Worm (Caenorhabditis elegans) whole organism, young adult: ENCODE results near the gene spsb-1.

Source experiments
- B0035.1 ChIP-seq: sonication (generic microtip); optimal IDR thresholded peaks from 2 replicates; lab custom pipeline; 2016; ENCODE audit warnings: missing genetic modification characterization, mild to moderate bottlenecking, missing compliant biosample characterization, missing genotype, missing genetic modification reagents
- B0336.3 ChIP-seq: fragments of 200-800 bp; sonication (Bioruptor generic); IDR thresholded peaks from 2 replicates; pipeline ENCODE4 v1.3.6; 2022; ENCODE audit warnings: missing genetic modification characterization, missing compliant biosample characterization
- D2030.7 ChIP-seq: fragments of 200-800 bp; sonication (Bioruptor generic); IDR thresholded peaks from 2 replicates; pipeline ENCODE4 v1.3.6; 2022; ENCODE audit warnings: missing genetic modification reagents, missing genetic modification characterization, missing compliant biosample characterization
- F10E7.11 ChIP-seq: sonication (generic microtip); optimal IDR thresholded peaks from 2 replicates; lab custom pipeline; 2017; ENCODE audit warnings: mild to moderate bottlenecking, missing genetic modification characterization, moderate library complexity, missing compliant biosample characterization
- F39B2.1 ChIP-seq: fragments of 200-800 bp; sonication (Bioruptor generic); IDR thresholded peaks from 2 replicates; pipeline ENCODE4 v1.3.6; 2022; ENCODE audit warnings: missing genetic modification reagents, missing genetic modification characterization, missing compliant biosample characterization
- F57C9.4 ChIP-seq: sonication (generic microtip); optimal IDR thresholded peaks from 2 replicates; lab custom pipeline; 2017; ENCODE audit warnings: mild to moderate bottlenecking, missing genetic modification characterization, missing compliant biosample characterization
- T26A5.8 ChIP-seq: sonication (generic microtip); optimal IDR thresholded peaks from 2 replicates; lab custom pipeline; 2016; ENCODE audit warnings: missing genetic modification characterization, missing compliant biosample characterization
- Y53F4B.3 ChIP-seq: fragments of 200-800 bp; sonication (Bioruptor generic); IDR thresholded peaks from 2 replicates; pipeline ENCODE4 v1.3.6; 2022; ENCODE audit warnings: missing genetic modification reagents, missing genetic modification characterization, missing compliant biosample characterization
- Y53G8AR.9 ChIP-seq: fragments of 200-800 bp; sonication (Bioruptor generic); conservative IDR thresholded peaks from 2 replicates; pipeline ENCODE4 v1.3.6; 2022; ENCODE audit warnings: missing genetic modification reagents, missing genetic modification characterization, missing compliant biosample characterization
- Y95B8A.8 ChIP-seq: fragments of 200-800 bp; sonication (Bioruptor generic); IDR thresholded peaks from 2 replicates; pipeline ENCODE4 v1.3.6; 2022; ENCODE audit warnings: missing genetic modification reagents, missing genetic modification characterization, missing compliant biosample characterization
- akir-1 ChIP-seq: fragments of 200-800 bp; sonication (Bioruptor generic); optimal IDR thresholded peaks from 2 replicates; lab custom pipeline; 2018; ENCODE audit warnings: mild to moderate bottlenecking, missing genetic modification characterization, moderate library complexity, missing compliant biosample characterization
- aptf-2 ChIP-seq: fragments of 200-800 bp; sonication (Bioruptor generic); conservative IDR thresholded peaks from 2 replicates; pipeline ENCODE4 v1.3.6; 2022; ENCODE audit warnings: missing genetic modification reagents, missing genetic modification characterization, missing compliant biosample characterization
- atf-7 ChIP-seq: sonication (generic microtip); optimal IDR thresholded peaks from 2 replicates; lab custom pipeline; 2017; ENCODE audit warnings: mild to moderate bottlenecking, missing genetic modification characterization, missing compliant biosample characterization
- bed-2 ChIP-seq: fragments of 200-800 bp; sonication (Bioruptor generic); IDR thresholded peaks from 2 replicates; pipeline ENCODE4 v1.3.6; 2022; ENCODE audit warnings: missing genetic modification reagents, missing genetic modification characterization, missing compliant biosample characterization
- ccch-3 ChIP-seq: fragments of 200-800 bp; sonication (Bioruptor generic); optimal IDR thresholded peaks from 2 replicates; lab custom pipeline; 2018; ENCODE audit warnings: mild to moderate bottlenecking, missing genetic modification characterization, missing compliant biosample characterization
- ceh-79 ChIP-seq: sonication (generic microtip); optimal IDR thresholded peaks from 2 replicates; lab custom pipeline; 2017; ENCODE audit warnings: mild to moderate bottlenecking, missing genetic modification characterization, missing compliant biosample characterization
- dpff-1 ChIP-seq: sonication (generic microtip); optimal IDR thresholded peaks from 2 replicates; lab custom pipeline; 2017; ENCODE audit warnings: mild to moderate bottlenecking, missing genetic modification characterization, missing compliant biosample characterization
- egl-44 ChIP-seq: fragments of 200-800 bp; sonication (Bioruptor generic); IDR thresholded peaks from 2 replicates; pipeline ENCODE4 v1.3.6; 2022; ENCODE audit warnings: missing genetic modification reagents, missing genetic modification characterization, missing compliant biosample characterization
- hlh-26 ChIP-seq: fragments of 200-800 bp; sonication (Bioruptor generic); conservative IDR thresholded peaks from 2 replicates; pipeline ENCODE4 v1.3.6; 2022; ENCODE audit warnings: missing genetic modification reagents, missing genetic modification characterization, missing compliant biosample characterization
- lag-1 ChIP-seq: fragments of 200-800 bp; sonication (Bioruptor generic); IDR thresholded peaks from 2 replicates; pipeline ENCODE4 v1.3.6; 2022; ENCODE audit warnings: missing genetic modification reagents, missing genetic modification characterization, missing compliant biosample characterization
- let-526 ChIP-seq: fragments of 200-800 bp; sonication (Bioruptor generic); IDR thresholded peaks from 2 replicates; pipeline ENCODE4 v1.3.6; 2022; ENCODE audit warnings: missing genetic modification reagents, missing genetic modification characterization, missing compliant biosample characterization
- let-607 ChIP-seq, 2 experiments: fragments of 200-800 bp in 1 of 2; sonication (Bioruptor generic) in 1 of 2; sonication (generic microtip) in 1 of 2; optimal IDR thresholded peaks; 2 replicates each; lab custom pipeline; 2016 to 2018; ENCODE audit warnings: mild to moderate bottlenecking in 2 of 2, missing compliant biosample characterization in 2 of 2, missing genetic modification characterization in 2 of 2, moderate library complexity in 2 of 2, missing genotype in 1 of 2
- lin-26 ChIP-seq: fragments of 200-800 bp; sonication (Bioruptor generic); IDR thresholded peaks from 2 replicates; pipeline ENCODE4 v1.3.6; 2022; ENCODE audit warnings: missing genetic modification reagents, missing genetic modification characterization, missing compliant biosample characterization
- lin-35 ChIP-seq, 3 experiments: fragments of 150-350 bp in 2 of 3; sonication (generic microtip) in 1 of 3; optimal IDR thresholded peaks; 2 replicates each; lab custom pipeline; 2014 to 2018; ENCODE audit warnings: missing biosample characterization in 3 of 3, missing genetic modification characterization in 3 of 3, missing genetic modification reagents in 3 of 3
- lir-1 ChIP-seq: fragments of 200-800 bp; sonication (Bioruptor generic); conservative IDR thresholded peaks from 2 replicates; pipeline ENCODE4 v1.3.6; 2022; ENCODE audit warnings: missing genetic modification reagents, missing genetic modification characterization, missing compliant biosample characterization
- nhr-120 ChIP-seq: fragments of 200-800 bp; sonication (Bioruptor generic); IDR thresholded peaks from 2 replicates; pipeline ENCODE4 v1.3.6; 2022; ENCODE audit warnings: missing genetic modification characterization, missing compliant biosample characterization
- nhr-179 ChIP-seq: sonication (generic microtip); optimal IDR thresholded peaks from 2 replicates; lab custom pipeline; 2016; ENCODE audit warnings: mild to moderate bottlenecking, missing genetic modification characterization, missing compliant biosample characterization
- nhr-27 ChIP-seq: fragments of 200-800 bp; sonication (Bioruptor generic); optimal IDR thresholded peaks from 2 replicates; lab custom pipeline; 2018; ENCODE audit warnings: mild to moderate bottlenecking, missing genetic modification characterization, moderate library complexity, missing compliant biosample characterization
- pbrm-1 ChIP-seq: fragments of 200-800 bp; sonication (Bioruptor generic); IDR thresholded peaks from 2 replicates; pipeline ENCODE4 v1.3.6; 2022; ENCODE audit warnings: missing genetic modification reagents, missing genetic modification characterization, missing compliant biosample characterization
- repo-1 ChIP-seq: sonication (generic microtip); optimal IDR thresholded peaks from 2 replicates; lab custom pipeline; 2017; ENCODE audit warnings: mild to moderate bottlenecking, missing genetic modification characterization, missing compliant biosample characterization
- rpc-1 ChIP-seq, 2 experiments: fragments of 150-350 bp in 1 of 2; sonication (generic microtip) in 1 of 2; optimal IDR thresholded peaks; 2 replicates each; lab custom pipeline; 2014 to 2018; ENCODE audit warnings: missing biosample characterization in 1 of 2, missing genetic modification characterization in 1 of 2, missing genetic modification reagents in 1 of 2, missing genotype in 1 of 2
- snpc-1.3 ChIP-seq: sonication (generic microtip); optimal IDR thresholded peaks from 2 replicates; lab custom pipeline; 2017; ENCODE audit warnings: missing genetic modification characterization, mild to moderate bottlenecking, missing compliant biosample characterization, antibody characterized with exemption, moderate library complexity, missing genotype, missing genetic modification reagents; ENCODE audit not compliant: insufficient read depth
- snpc-3.4 ChIP-seq: sonication (generic microtip); optimal IDR thresholded peaks from 2 replicates; lab custom pipeline; 2017; ENCODE audit warnings: missing genetic modification characterization, mild to moderate bottlenecking, missing compliant biosample characterization, antibody characterized with exemption, moderate library complexity, missing genotype, missing genetic modification reagents
- sptf-2 ChIP-seq: fragments of 200-800 bp; sonication (Bioruptor generic); optimal IDR thresholded peaks from 2 replicates; lab custom pipeline; 2018; ENCODE audit warnings: mild to moderate bottlenecking, missing genetic modification characterization, missing compliant biosample characterization
- zim-3 ChIP-seq: sonication (generic microtip); optimal IDR thresholded peaks from 2 replicates; lab custom pipeline; 2017; ENCODE audit warnings: mild to moderate bottlenecking, missing genetic modification characterization, moderate library complexity, missing compliant biosample characterization
- ztf-28 ChIP-seq: fragments of 200-800 bp; sonication (Bioruptor generic); IDR thresholded peaks from 2 replicates; pipeline ENCODE4 v1.3.6; 2022; ENCODE audit warnings: missing genetic modification reagents, missing genetic modification characterization, missing compliant biosample characterization

Gene spsb-1

DNA sequence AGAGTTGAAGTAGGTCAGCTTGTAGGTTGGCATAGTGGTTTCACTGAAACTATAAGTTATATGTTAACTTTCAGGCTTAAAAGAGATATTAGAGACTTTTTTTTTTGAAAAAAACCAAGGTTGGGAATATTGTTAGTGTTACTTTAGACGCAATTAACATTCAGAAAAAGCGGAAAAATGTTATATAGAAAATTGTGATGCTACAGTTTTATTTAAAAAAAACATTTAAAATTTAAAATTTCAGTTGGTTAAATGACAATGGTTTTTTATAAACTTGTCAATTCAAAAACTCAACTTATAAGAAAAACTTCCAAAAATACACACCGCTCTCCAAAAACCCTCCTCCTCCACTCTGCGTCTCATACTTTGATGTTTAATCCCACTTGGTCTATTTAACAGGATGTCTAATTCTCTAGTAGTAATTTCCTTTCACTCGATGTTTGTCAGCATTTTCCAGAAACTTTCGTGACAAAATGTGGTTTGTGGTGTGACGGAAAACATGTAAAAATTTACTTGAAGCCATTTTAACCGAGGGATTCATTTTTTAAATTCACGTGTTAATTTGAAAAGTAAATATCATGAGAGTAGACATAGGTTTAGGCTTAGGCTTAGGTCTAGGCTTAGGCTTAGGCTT, 21.5 kb upstream of the spsb-1 start, which contains the start of gene gst-31:
Gene gst-31, minus strand, starts transcription at position 51 of the 634 bp plus-strand sequence.
- TF ChIP-seq ceh-79 (no peak), B0035.1 (no peak), nhr-120 (GFP tag; lab: Robert Waterston, UW) (no peak), dpff-1 (tag; lab: Kevin White, UChicago) (no peak), pbrm-1 (GFP tag; lab: Robert Waterston, UW) (no peak)
- TF ChIP-seq, all 124 proteins: peak for 0

DNA sequence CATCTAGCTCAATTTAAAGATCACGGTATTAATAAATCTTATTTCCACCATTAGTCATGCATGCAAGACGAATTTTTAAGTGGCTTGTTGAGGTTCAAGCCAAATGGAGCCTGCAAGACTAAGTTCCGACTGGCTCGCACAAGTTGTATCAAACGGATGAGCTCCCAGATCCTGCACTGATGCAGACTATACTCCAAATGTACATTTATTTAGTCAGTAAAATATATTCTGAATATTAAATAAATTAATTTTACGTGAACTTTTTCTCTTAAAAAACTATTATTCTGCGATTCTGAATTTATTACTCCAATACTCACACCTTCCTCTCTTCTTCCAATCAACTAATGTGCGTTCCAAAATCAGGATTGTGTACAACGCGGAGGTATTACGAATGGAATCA, 20.9 kb upstream of the spsb-1 start, which contains the start of gene Y53F4B.36:
Gene Y53F4B.36, plus strand, starts transcription at position 301 of the 400 bp plus-strand sequence.
- TF ChIP-seq ccch-3 (no peak), sptf-2 (GFP tag; lab: Kevin White, UChicago) (no peak), zim-3 (tag; lab: Kevin White, UChicago) (no peak), aptf-2 (GFP tag; lab: Robert Waterston, UW) (no peak), B0336.3 (GFP tag; lab: Robert Waterston, UW) (no peak), F57C9.4 (no peak), hlh-26 (GFP tag; lab: Robert Waterston, UW) (no peak), Y53G8AR.9 (GFP tag; lab: Robert Waterston, UW) (no peak), egl-44 (GFP tag; lab: Robert Waterston, UW) (no peak), F10E7.11 (no peak), T26A5.8 (tag; lab: Kevin White, UChicago) (no peak), akir-1 (GFP tag; lab: Kevin White, UChicago) (no peak), snpc-1.3 (tag; lab: Kevin White, UChicago) (no peak)

DNA sequence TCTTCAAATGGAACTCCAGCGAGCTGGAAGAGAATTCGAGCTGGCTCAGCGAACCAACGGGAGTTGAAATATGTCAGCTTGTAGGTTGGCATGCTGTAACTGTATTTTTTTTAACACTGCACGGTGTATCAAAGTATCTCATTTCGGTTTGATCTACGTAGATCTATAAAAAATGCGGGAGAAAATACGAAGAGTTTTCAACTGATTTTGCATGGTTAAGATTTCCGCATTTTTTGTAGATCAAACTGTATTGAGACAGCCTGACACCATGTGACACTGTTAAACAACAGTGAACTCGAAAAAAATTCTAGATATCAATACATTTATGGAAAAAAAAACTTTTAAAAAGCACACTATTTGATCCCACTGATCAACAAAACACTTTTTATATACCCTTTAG, 18.0 kb upstream of the spsb-1 start, which contains the start of gene gst-32:
Gene gst-32, minus strand, starts transcription at position 101 of the 400 bp plus-strand sequence.
- no peak for TF ChIP-seq let-526 (GFP tag; lab: Robert Waterston, UW)
- 0 out of 2 replicates have a peak, but pooled peaks have one; percentile 23 for TF ChIP-seq D2030.7 (GFP tag; lab: Robert Waterston, UW)
- TF ChIP-seq F39B2.1 (GFP tag; lab: Robert Waterston, UW): no peak

DNA sequence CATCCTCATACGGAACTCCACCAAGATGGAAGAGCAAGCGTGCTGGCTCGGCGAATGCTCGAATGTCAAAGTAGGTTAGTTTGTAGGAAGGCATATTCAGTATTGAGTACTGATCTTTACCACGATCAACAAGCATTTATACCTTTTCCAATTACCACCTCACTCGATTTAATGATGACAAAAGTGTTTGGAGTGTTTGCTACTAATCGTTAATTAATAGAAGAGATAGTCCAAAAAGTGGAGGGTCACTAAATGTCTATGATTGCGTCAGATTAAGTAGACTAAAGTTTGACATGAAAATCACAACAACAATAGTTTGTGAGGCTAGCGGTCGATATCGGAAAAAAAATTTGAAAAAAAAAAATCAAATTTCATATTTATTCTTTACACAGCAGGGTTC, 13.4 kb upstream of the spsb-1 start, which contains the start of gene gst-34:
Gene gst-34, minus strand, starts transcription at position 101 of the 400 bp plus-strand sequence.
- TF ChIP-seq lin-35 (GFP tag; optimal IDR thresholded peaks at IDR 0.05; lab: Kevin White, UChicago) (no peak), snpc-3.4 (tag; lab: Kevin White, UChicago) (no peak), nhr-179 (tag; lab: Kevin White, UChicago) (no peak), F57C9.4 (no peak), F10E7.11 (no peak), lir-1 (GFP tag; lab: Robert Waterston, UW) (no peak), bed-2 (GFP tag; lab: Robert Waterston, UW) (no peak), lin-26 (GFP tag; lab: Robert Waterston, UW) (no peak), nhr-27 (tag; lab: Kevin White, UChicago) (no peak), Y95B8A.8 (GFP tag; lab: Robert Waterston, UW) (no peak), lag-1 (no peak), atf-7 (tag; lab: Kevin White, UChicago) (no peak), ztf-28 (GFP tag; lab: Robert Waterston, UW) (no peak), let-607 (tag; optimal IDR thresholded peaks at IDR 0.05; lab: Kevin White, UChicago) (no peak), rpc-1 (optimal IDR thresholded peaks at IDR 0.05; lab: Kevin White, UChicago) (no peak), rpc-1 (tag; optimal IDR thresholded peaks at IDR 0.05; lab: Kevin White, UChicago) (no peak), Y53F4B.3 (GFP tag; lab: Robert Waterston, UW) (no peak), Y53G8AR.9 (GFP tag; lab: Robert Waterston, UW) (no peak), repo-1 (tag; lab: Kevin White, UChicago) (no peak)
